Worm (Caenorhabditis elegans) whole organism, young adult: ENCODE measurements around the gene F45G2.8.

Experiments used
- efl-1 ChIP-seq: fragments of 150-350 bp; optimal IDR thresholded peaks from 2 replicates; lab custom pipeline; 2014; ENCODE audit warnings: missing biosample characterization, missing genetic modification reagents, missing genetic modification characterization
- hlh-26 ChIP-seq: fragments of 200-800 bp; sonication (Bioruptor generic); conservative IDR thresholded peaks from 2 replicates; pipeline ENCODE4 v1.3.6; 2022; ENCODE audit warnings: missing genetic modification reagents, missing genetic modification characterization, missing compliant biosample characterization
- pha-4 ChIP-seq: fragments of 150-350 bp; sonication (generic microtip); optimal IDR thresholded peaks from 2 replicates; lab custom pipeline; 2014; ENCODE audit warnings: missing biosample characterization, missing genetic modification reagents, missing genetic modification characterization
- zfh-2 ChIP-seq: fragments of 200-800 bp; sonication (Bioruptor generic); conservative IDR thresholded peaks from 2 replicates; pipeline ENCODE4 v1.3.6; 2022; ENCODE audit warnings: missing genetic modification reagents, missing genetic modification characterization, missing compliant biosample characterization
- ztf-22 ChIP-seq: fragments of 200-800 bp; sonication (Bioruptor generic); optimal IDR thresholded peaks from 2 replicates; lab custom pipeline; 2018; ENCODE audit warnings: mild to moderate bottlenecking, missing genetic modification characterization, moderate library complexity, missing compliant biosample characterization
- ztf-26 ChIP-seq: sonication (generic microtip); optimal IDR thresholded peaks from 2 replicates; lab custom pipeline; 2017; ENCODE audit warnings: missing genetic modification characterization, missing compliant biosample characterization

DNA sequence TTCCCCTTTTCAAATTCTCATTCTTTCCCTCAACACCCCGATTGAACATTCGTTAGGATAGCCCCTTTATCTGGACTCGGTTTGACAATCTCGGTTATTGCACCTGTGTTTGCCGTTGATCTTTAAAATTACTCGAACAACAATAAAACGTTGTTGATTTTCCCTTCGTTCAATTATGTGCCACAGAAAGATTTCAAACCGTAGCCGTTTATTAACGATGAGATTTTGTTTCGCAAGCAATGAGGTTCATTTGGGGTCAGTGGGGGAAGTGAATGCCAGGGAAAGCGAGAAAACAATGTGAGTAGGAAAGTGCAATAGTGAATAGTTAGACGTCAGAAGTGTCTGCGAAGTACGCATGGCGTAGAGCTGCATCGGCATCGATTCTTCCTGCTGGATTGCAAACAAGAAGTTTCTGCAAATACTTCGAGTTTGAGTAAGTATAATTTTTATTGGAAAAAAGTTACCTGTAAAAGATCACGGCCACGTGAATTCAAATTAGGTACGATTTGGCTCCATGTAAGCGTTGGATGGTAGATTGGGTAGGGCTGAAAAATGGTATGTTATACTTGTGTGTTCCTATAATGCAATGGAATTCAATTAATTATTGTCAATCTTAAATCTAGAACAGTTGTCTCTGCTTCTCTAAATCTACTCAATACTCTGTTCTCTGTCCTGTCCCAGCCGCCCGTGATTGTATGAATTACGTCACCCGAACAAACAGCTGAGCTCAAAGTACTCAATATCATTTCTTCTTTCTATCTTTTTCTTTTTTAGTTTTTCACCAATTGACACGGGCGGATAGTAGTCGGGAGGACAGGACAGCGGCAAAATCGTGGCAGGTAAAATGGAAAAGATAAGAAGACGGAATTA lies 29.3 kb upstream of the F45G2.8 start, which contains the start of gene kel-3:
- TF ChIP-seq ztf-22 (GFP tag; lab: Kevin White, UChicago) (peak; percentile 95), hlh-26 (GFP tag; lab: Robert Waterston, UW) (no peak), efl-1 (GFP tag; lab: Kevin White, UChicago) (peak; percentile 40), ztf-26 (peak; percentile 77), pha-4 (tag; lab: Kevin White, UChicago) (peak; percentile 72), zfh-2 (GFP tag; lab: Robert Waterston, UW) (no peak)
